Worm (Caenorhabditis elegans): ENCODE data around the gene skih-2.

ce11 chrIV:11149454-11150163, 7.4 kb upstream of the skih-2 start, which contains the start of the genes F01G4.6 and pfd-1:
- no peak for TF ChIP-seq unc-39 (tag; optimal IDR thresholded peaks at IDR 0.05)
- no peak for TF ChIP-seq unc-62 (GFP tag; optimal IDR thresholded peaks at IDR 0.05)
- TF ChIP-seq peb-1 (tag; optimal IDR thresholded peaks at IDR 0.05): no peak
- peak; percentile 86 for TF ChIP-seq egl-27 (tag; optimal IDR thresholded peaks at IDR 0.05)
- TF ChIP-seq lsy-2 (tag; optimal IDR thresholded peaks at IDR 0.05): peak; percentile 97 to 99
- peak; percentile 98 for TF ChIP-seq ZK546.5 (tag; optimal IDR thresholded peaks at IDR 0.05)
